Fruit fly (Drosophila melanogaster) whole organism, embryonic: ENCODE results near the gene CG4041.

Experiments
- Abd-B ChIP-seq: fragments of 200-800 bp; sonication (Bioruptor generic); optimal IDR thresholded peaks from 2 replicates; lab custom pipeline; 2018; ENCODE audit warnings: missing biosample characterization, mild to moderate bottlenecking, missing genetic modification characterization, moderate library complexity
- Aef1 ChIP-seq: fragments of 200-800 bp; sonication (Bioruptor generic); IDR thresholded peaks from 3 replicates; pipeline ENCODE4 v1.3.6; 2022; ENCODE audit warnings: missing biosample characterization, missing genetic modification characterization
- BtbVII ChIP-seq: fragments of 200-800 bp; sonication (Bioruptor generic); optimal IDR thresholded peaks from 3 replicates; lab custom pipeline; 2017; ENCODE audit warnings: missing biosample characterization, mild to moderate bottlenecking, missing genetic modification characterization
- CG10366 ChIP-seq: fragments of 200-800 bp; sonication (Bioruptor generic); IDR thresholded peaks from 2 replicates; pipeline ENCODE4 v1.3.6; 2022; ENCODE audit warnings: missing biosample characterization, missing genetic modification characterization
- CG11247 ChIP-seq: fragments of 200-800 bp; sonication (Bioruptor generic); IDR thresholded peaks from 2 replicates; pipeline ENCODE4 v1.3.6; 2022; ENCODE audit warnings: missing biosample characterization, missing genetic modification characterization
- CG13296 ChIP-seq: fragments of 200-800 bp; sonication (Bioruptor generic); optimal IDR thresholded peaks from 3 replicates; lab custom pipeline; 2018; ENCODE audit warnings: missing biosample characterization, mild to moderate bottlenecking, missing genetic modification characterization
- CG14710 ChIP-seq: fragments of 200-800 bp; sonication (Bioruptor generic); optimal IDR thresholded peaks from 3 replicates; lab custom pipeline; 2019; ENCODE audit warnings: missing biosample characterization, mild to moderate bottlenecking, missing genetic modification characterization, moderate library complexity
- CG16779 ChIP-seq: fragments of 200-800 bp; sonication (Bioruptor generic); IDR thresholded peaks from 2 replicates; pipeline ENCODE4 v1.3.6; 2022; ENCODE audit warnings: missing biosample characterization, missing genetic modification characterization
- CG2120 ChIP-seq: fragments of 200-800 bp; sonication (Bioruptor generic); optimal IDR thresholded peaks from 3 replicates; lab custom pipeline; 2016; ENCODE audit warnings: missing biosample characterization, missing genetic modification characterization
- CG3065 ChIP-seq: fragments of 200-800 bp; sonication (Bioruptor generic); optimal IDR thresholded peaks from 2 replicates; lab custom pipeline; 2016; ENCODE audit warnings: missing biosample characterization, missing genetic modification characterization
- CG31441 ChIP-seq: fragments of 200-800 bp; sonication (Bioruptor generic); IDR thresholded peaks from 2 replicates; pipeline ENCODE4 v1.3.6; 2022; ENCODE audit warnings: missing biosample characterization, missing genetic modification characterization
- CG3995 ChIP-seq: fragments of 200-800 bp; sonication (Bioruptor generic); optimal IDR thresholded peaks from 3 replicates; lab custom pipeline; 2016; ENCODE audit warnings: missing biosample characterization, missing genetic modification characterization
- CG43689 ChIP-seq: fragments of 200-800 bp; sonication (Bioruptor generic); IDR thresholded peaks from 2 replicates; pipeline ENCODE4 v1.3.6; 2022; ENCODE audit warnings: missing biosample characterization, missing genetic modification characterization
- CG4617 ChIP-seq: fragments of 200-800 bp; sonication (Bioruptor generic); optimal IDR thresholded peaks from 3 replicates; lab custom pipeline; 2016; ENCODE audit warnings: missing biosample characterization, missing genetic modification characterization, borderline replicate concordance
- CG7357 ChIP-seq: fragments of 200-800 bp; sonication (Bioruptor generic); IDR thresholded peaks from 3 replicates; pipeline ENCODE4 v1.3.6; 2022; ENCODE audit warnings: missing biosample characterization, missing genetic modification characterization
- CG7372 ChIP-seq: fragments of 200-800 bp; sonication (Bioruptor generic); IDR thresholded peaks from 2 replicates; pipeline ENCODE4 v1.3.6; 2022; ENCODE audit warnings: missing biosample characterization, missing genetic modification characterization
- CG7963 ChIP-seq: fragments of 200-800 bp; sonication (Bioruptor generic); IDR thresholded peaks from 3 replicates; pipeline ENCODE4 v1.3.6; 2022; ENCODE audit warnings: missing biosample characterization, missing genetic modification characterization; ENCODE audit not compliant: partially characterized antibody
- CG8944 ChIP-seq: fragments of 200-800 bp; sonication (Bioruptor generic); optimal IDR thresholded peaks from 3 replicates; lab custom pipeline; 2016; ENCODE audit warnings: missing biosample characterization, missing genetic modification characterization
- Dip2 ChIP-seq: fragments of 200-800 bp; sonication (Bioruptor generic); IDR thresholded peaks from 2 replicates; pipeline ENCODE4 v1.3.6; 2022; ENCODE audit warnings: missing biosample characterization, missing genetic modification characterization
- Dip3 ChIP-seq: fragments of 200-800 bp; sonication (Bioruptor generic); optimal IDR thresholded peaks from 3 replicates; lab custom pipeline; 2016; ENCODE audit warnings: missing biosample characterization, missing genetic modification characterization
- E2f2 ChIP-seq: fragments of 200-800 bp; sonication (Bioruptor generic); IDR thresholded peaks from 2 replicates; pipeline ENCODE4 v1.3.6; 2022; ENCODE audit warnings: missing biosample characterization, missing genetic modification characterization
- Gsc ChIP-seq: fragments of 200-800 bp; sonication (Bioruptor generic); IDR thresholded peaks from 2 replicates; pipeline ENCODE4 v1.3.6; 2022; ENCODE audit warnings: missing biosample characterization, missing genetic modification characterization
- HLH54F ChIP-seq: fragments of 200-800 bp; sonication (Bioruptor generic); optimal IDR thresholded peaks from 3 replicates; lab custom pipeline; 2016; ENCODE audit warnings: missing biosample characterization, missing genetic modification characterization
- HmgD ChIP-seq: fragments of 200-800 bp; sonication (Bioruptor generic); optimal IDR thresholded peaks from 3 replicates; lab custom pipeline; 2016; ENCODE audit warnings: missing biosample characterization, missing genetic modification characterization
- MTF-1 ChIP-seq: fragments of 200-800 bp; sonication (Bioruptor generic); optimal IDR thresholded peaks from 2 replicates; lab custom pipeline; 2018; ENCODE audit warnings: missing biosample characterization, mild to moderate bottlenecking, missing genetic modification characterization, borderline replicate concordance
- Myb ChIP-seq: fragments of 200-800 bp; sonication (Bioruptor generic); optimal IDR thresholded peaks from 2 replicates; lab custom pipeline; 2016; ENCODE audit warnings: missing biosample characterization, missing genetic modification characterization
- NK7.1 ChIP-seq: fragments of 200-800 bp; sonication (Bioruptor generic); optimal IDR thresholded peaks from 3 replicates; lab custom pipeline; 2016; ENCODE audit warnings: missing biosample characterization, missing genetic modification characterization
- Oli ChIP-seq: fragments of 200-800 bp; sonication (Bioruptor generic); optimal IDR thresholded peaks from 2 replicates; lab custom pipeline; 2018; ENCODE audit warnings: missing biosample characterization, mild to moderate bottlenecking, missing genetic modification characterization, moderate library complexity
- Ssrp ChIP-seq: fragments of 200-800 bp; sonication (Bioruptor generic); optimal IDR thresholded peaks from 2 replicates; lab custom pipeline; 2018; ENCODE audit warnings: missing biosample characterization, mild to moderate bottlenecking, missing genetic modification characterization, moderate library complexity
- al ChIP-seq: fragments of 200-800 bp; sonication (Bioruptor generic); IDR thresholded peaks from 2 replicates; pipeline ENCODE4 v1.3.6; 2022; ENCODE audit warnings: missing biosample characterization, missing genetic modification characterization
- az2 ChIP-seq: fragments of 200-800 bp; sonication (Bioruptor generic); optimal IDR thresholded peaks from 3 replicates; lab custom pipeline; 2016; ENCODE audit warnings: missing biosample characterization, missing genetic modification characterization
- bcd ChIP-seq: fragments of 200-800 bp; sonication (Bioruptor generic); optimal IDR thresholded peaks from 2 replicates; lab custom pipeline; 2017; ENCODE audit warnings: missing biosample characterization, mild to moderate bottlenecking, missing genetic modification characterization
- cas ChIP-seq: fragments of 200-800 bp; sonication (Bioruptor generic); IDR thresholded peaks from 2 replicates; pipeline ENCODE4 v1.3.6; 2022; ENCODE audit warnings: missing biosample characterization, missing genetic modification characterization
- cg ChIP-seq: fragments of 200-800 bp; sonication (Bioruptor generic); optimal IDR thresholded peaks from 3 replicates; lab custom pipeline; 2019; ENCODE audit warnings: missing biosample characterization, mild to moderate bottlenecking, missing genetic modification characterization, moderate library complexity
- chm ChIP-seq: fragments of 200-800 bp; sonication (Bioruptor generic); IDR thresholded peaks from 2 replicates; pipeline ENCODE4 v1.3.6; 2022; ENCODE audit warnings: missing biosample characterization, missing genetic modification characterization
- crc ChIP-seq: fragments of 200-800 bp; sonication (Bioruptor generic); optimal IDR thresholded peaks from 2 replicates; lab custom pipeline; 2016; ENCODE audit warnings: missing biosample characterization, missing genetic modification characterization
- crp ChIP-seq, 2 experiments: fragments of 200-800 bp; sonication (Bioruptor generic); optimal IDR thresholded peaks; 2 replicates in 1 of 2; 3 replicates in 1 of 2; lab custom pipeline; 2017; ENCODE audit warnings: missing biosample characterization in 2 of 2, missing genetic modification characterization in 2 of 2, mild to moderate bottlenecking in 1 of 2, moderate library complexity in 1 of 2
- dan ChIP-seq: fragments of 200-800 bp; sonication (Bioruptor generic); IDR thresholded peaks from 2 replicates; pipeline ENCODE4 v1.3.6; 2022; ENCODE audit warnings: missing biosample characterization, missing genetic modification characterization
- dimm ChIP-seq: fragments of 200-800 bp; sonication (Bioruptor generic); IDR thresholded peaks from 2 replicates; pipeline ENCODE4 v1.3.6; 2022; ENCODE audit warnings: missing biosample characterization, missing genetic modification characterization
- dpn ChIP-seq, 2 experiments: fragments of 200-800 bp; sonication (Bioruptor generic); optimal IDR thresholded peaks; 3 replicates each; lab custom pipeline; 2016; ENCODE audit warnings: missing biosample characterization in 2 of 2, missing genetic modification characterization in 2 of 2
- her ChIP-seq: fragments of 200-800 bp; sonication (Bioruptor generic); optimal IDR thresholded peaks from 2 replicates; lab custom pipeline; 2016; ENCODE audit warnings: missing biosample characterization, missing genetic modification characterization
- nmo ChIP-seq: fragments of 200-800 bp; sonication (Bioruptor generic); optimal IDR thresholded peaks from 2 replicates; lab custom pipeline; 2018; ENCODE audit warnings: missing biosample characterization, mild to moderate bottlenecking, missing genetic modification characterization, moderate library complexity
- pfk ChIP-seq: fragments of 200-800 bp; sonication (Bioruptor generic); optimal IDR thresholded peaks from 2 replicates; lab custom pipeline; 2018; ENCODE audit warnings: missing biosample characterization, mild to moderate bottlenecking, missing genetic modification characterization, moderate library complexity
- pros ChIP-seq: fragments of 200-800 bp; sonication (Bioruptor generic); optimal IDR thresholded peaks from 3 replicates; lab custom pipeline; 2019; ENCODE audit warnings: missing biosample characterization, mild to moderate bottlenecking, missing genetic modification characterization, moderate library complexity
- repo ChIP-seq: fragments of 200-800 bp; sonication (Bioruptor generic); optimal IDR thresholded peaks from 2 replicates; lab custom pipeline; 2016; ENCODE audit warnings: missing biosample characterization, missing genetic modification characterization
- schlank ChIP-seq: fragments of 200-800 bp; sonication (Bioruptor generic); optimal IDR thresholded peaks from 2 replicates; lab custom pipeline; 2018; ENCODE audit warnings: missing biosample characterization, mild to moderate bottlenecking, missing genetic modification characterization
- sens ChIP-seq: fragments of 200-800 bp; sonication (Bioruptor generic); peaks from one replicate; lab custom pipeline; 2016; ENCODE audit warnings: missing biosample characterization, missing genetic modification characterization
- sisA ChIP-seq: fragments of 200-800 bp; sonication (Bioruptor generic); IDR thresholded peaks from 2 replicates; pipeline ENCODE4 v1.3.6; 2022; ENCODE audit warnings: missing biosample characterization, missing genetic modification characterization
- toy ChIP-seq: fragments of 200-800 bp; sonication (Bioruptor generic); IDR thresholded peaks from 2 replicates; pipeline ENCODE4 v1.3.6; 2022; ENCODE audit warnings: missing biosample characterization, missing genetic modification characterization

Gene CG4041

dm6 chrX:4919040-4919881 lies 1.0 kb upstream of the CG4041 start (continued):
- TF ChIP-seq pros (GFP tag; lab: Kevin White, UChicago) = no peak
- TF ChIP-seq chm (GFP tag; lab: Robert Waterston, UW) = peak; percentile 73; the same call in 1 of the 2 replicates
- TF ChIP-seq al (GFP tag; lab: Robert Waterston, UW) = peak; percentile 87
- TF ChIP-seq CG7357 = peak; percentile 74
- no peak for TF ChIP-seq cg (GFP tag; lab: Kevin White, UChicago)
- peak; percentile 41 for TF ChIP-seq CG3065
- peak; percentile 71 for TF ChIP-seq BtbVII (GFP tag; lab: Kevin White, UChicago)
- TF ChIP-seq CG2120 (GFP tag; lab: Kevin White, UChicago) = peak; percentile 88
- peak; percentile 51 for TF ChIP-seq CG4617 (GFP tag; lab: Kevin White, UChicago)
- no peak for TF ChIP-seq CG7963
- TF ChIP-seq Myb (GFP tag; lab: Kevin White, UChicago) = peak; percentile 71
- TF ChIP-seq cas (GFP tag; lab: Robert Waterston, UW) = peak; percentile 52; the same call in 1 of the 2 replicates
- peak; percentile 74 for TF ChIP-seq Gsc (GFP tag; lab: Robert Waterston, UW)
- peak; percentile 71 for TF ChIP-seq HLH54F (GFP tag; lab: Kevin White, UChicago)
- TF ChIP-seq CG43689 (GFP tag; lab: Robert Waterston, UW) = peak; percentile 84
- TF ChIP-seq Oli (tag; lab: Kevin White, UChicago) = peak; percentile 89
- TF ChIP-seq pfk (GFP tag; lab: Kevin White, UChicago) = no peak
- peak; percentile 76 for TF ChIP-seq CG31441
- TF ChIP-seq nmo (GFP tag; lab: Kevin White, UChicago) = peak; percentile 78
- TF ChIP-seq crc (GFP tag; lab: Kevin White, UChicago) = peak; percentile 80
- TF ChIP-seq E2f2 (GFP tag; lab: Robert Waterston, UW) = peak; percentile 60
- TF ChIP-seq Abd-B (GFP tag; lab: Kevin White, UChicago) = peak; percentile 80
- peak; percentile 82 for TF ChIP-seq CG7372 (GFP tag; lab: Robert Waterston, UW)
- peak; percentile 88 for TF ChIP-seq CG10366
- TF ChIP-seq sens = peak; percentile 95
- TF ChIP-seq Ssrp (tag; lab: Kevin White, UChicago) = peak; percentile 72
- TF ChIP-seq Dip2 (GFP tag; lab: Robert Waterston, UW) = peak; percentile 75
- TF ChIP-seq repo = peak; percentile 67
- TF ChIP-seq dan (GFP tag; lab: Robert Waterston, UW) = peak; percentile 48
- TF ChIP-seq CG16779 (GFP tag; lab: Robert Waterston, UW) = peak; percentile 84
- TF ChIP-seq CG11247 (GFP tag; lab: Robert Waterston, UW) = peak; percentile 88
- TF ChIP-seq Aef1 = peak; percentile 90
- TF ChIP-seq dpn (GFP tag; optimal IDR thresholded peaks at IDR 0.05; lab: Kevin White, UChicago) = peak; percentile 87 to 90
- peak; percentile 79 for TF ChIP-seq CG13296 (GFP tag; lab: Kevin White, UChicago)
- peak; percentile 91 for TF ChIP-seq sisA (GFP tag; lab: Robert Waterston, UW)
- peak; percentile 89 for TF ChIP-seq CG8944 (GFP tag; lab: Kevin White, UChicago)
- TF ChIP-seq crp (GFP tag; optimal IDR thresholded peaks at IDR 0.05; lab: Kevin White, UChicago) = no peak
- peak; percentile 61 for TF ChIP-seq schlank (tag; lab: Kevin White, UChicago)
- TF ChIP-seq Dip3 (GFP tag; lab: Kevin White, UChicago) = peak; percentile 77
- peak; percentile 65 for TF ChIP-seq HmgD
- peak; percentile 57; the same call in 1 of the 2 replicates for TF ChIP-seq toy (GFP tag; lab: Robert Waterston, UW)
- peak; percentile 43 for TF ChIP-seq CG3995 (GFP tag; lab: Kevin White, UChicago)
- TF ChIP-seq dimm (GFP tag; lab: Robert Waterston, UW) = peak; percentile 65
- TF ChIP-seq MTF-1 (GFP tag; lab: Kevin White, UChicago) = peak; percentile 56
- peak; percentile 88 for TF ChIP-seq her (GFP tag; lab: Kevin White, UChicago)
- TF ChIP-seq az2 (GFP tag; lab: Kevin White, UChicago) = peak; percentile 84
- peak; percentile 83 for TF ChIP-seq bcd
- peak; percentile 15 for TF ChIP-seq CG14710 (tag; lab: Kevin White, UChicago)
- peak; percentile 65 for TF ChIP-seq NK7.1
